Worm (Caenorhabditis elegans) whole organism, L3 larva: ENCODE measurements around the gene F55B12.10.
A peak's percentile ranks its signal among the peaks of the same experiment; 100 is the strongest.

ENCODE experiments used
- R02D3.7 ChIP-seq: fragments of 150-350 bp; optimal IDR thresholded peaks from 2 replicates; lab custom pipeline; 2014; ENCODE audit warnings: missing biosample characterization, missing genetic modification characterization
- ZK546.5 ChIP-seq: sonication (generic microtip); optimal IDR thresholded peaks from 2 replicates; lab custom pipeline; 2017; ENCODE audit warnings: missing biosample characterization, missing genetic modification characterization
- aly-2 ChIP-seq: fragments of 150-350 bp; optimal IDR thresholded peaks from 2 replicates; lab custom pipeline; 2014; ENCODE audit warnings: missing biosample characterization, missing genetic modification characterization
- ceh-16 ChIP-seq: sonication (generic microtip); optimal IDR thresholded peaks from 2 replicates; lab custom pipeline; 2017; ENCODE audit warnings: missing biosample characterization, missing genetic modification characterization
- ceh-28 ChIP-seq: fragments of 150-350 bp; optimal IDR thresholded peaks from 2 replicates; lab custom pipeline; 2014; ENCODE audit warnings: missing biosample characterization, missing genetic modification reagents, missing genetic modification characterization
- ceh-82 ChIP-seq: fragments of 150-350 bp; optimal IDR thresholded peaks from 2 replicates; lab custom pipeline; 2014; ENCODE audit warnings: missing biosample characterization, missing genetic modification characterization
- egl-27 ChIP-seq: sonication (generic microtip); optimal IDR thresholded peaks from 4 replicates; lab custom pipeline; 2017; ENCODE audit warnings: missing biosample characterization, missing genetic modification reagents, missing genetic modification characterization
- egl-5 ChIP-seq: fragments of 150-350 bp; optimal IDR thresholded peaks from 2 replicates; lab custom pipeline; 2017; ENCODE audit warnings: missing biosample characterization, missing genetic modification reagents, missing genetic modification characterization, inconsistent platforms
- elt-2 ChIP-seq: sonication (generic microtip); optimal IDR thresholded peaks from 2 replicates; lab custom pipeline; 2016; ENCODE audit warnings: missing genetic modification reagents, mild to moderate bottlenecking, missing genetic modification characterization, missing compliant biosample characterization
- elt-3 ChIP-seq, 3 experiments: fragments of 150-350 bp in 1 of 3; sonication (generic microtip) in 2 of 3; optimal IDR thresholded peaks; 2 replicates in 2 of 3; 4 replicates in 1 of 3; lab custom pipeline; 2014 to 2017; ENCODE audit warnings: missing biosample characterization in 3 of 3, missing genetic modification characterization in 3 of 3
- eor-1 ChIP-seq, 2 experiments: fragments of 150-350 bp; optimal IDR thresholded peaks; 2 replicates each; lab custom pipeline; 2014 to 2018; ENCODE audit warnings: missing biosample characterization in 2 of 2, missing genetic modification characterization in 2 of 2
- fkh-10 ChIP-seq: sonication (generic microtip); optimal IDR thresholded peaks from 2 replicates; lab custom pipeline; 2017; ENCODE audit warnings: missing biosample characterization, missing genetic modification reagents, missing genetic modification characterization
- fkh-2 ChIP-seq: fragments of 150-350 bp; optimal IDR thresholded peaks from 2 replicates; lab custom pipeline; 2014; ENCODE audit warnings: missing biosample characterization, missing genetic modification reagents, missing genetic modification characterization
- hmg-11 ChIP-seq: sonication (generic microtip); optimal IDR thresholded peaks from 2 replicates; lab custom pipeline; 2016; ENCODE audit warnings: missing genetic modification characterization, missing compliant biosample characterization
- jun-1 ChIP-seq: fragments of 150-350 bp; optimal IDR thresholded peaks from 2 replicates; lab custom pipeline; 2014; ENCODE audit warnings: missing biosample characterization, missing genetic modification reagents, missing genetic modification characterization
- lin-15B ChIP-seq: fragments of 150-350 bp; optimal IDR thresholded peaks from 2 replicates; lab custom pipeline; 2014; ENCODE audit warnings: missing biosample characterization, missing genetic modification characterization
- lsy-12 ChIP-seq: sonication (generic microtip); optimal IDR thresholded peaks from 2 replicates; lab custom pipeline; 2016; ENCODE audit warnings: mild to moderate bottlenecking, missing genetic modification characterization, missing compliant biosample characterization
- mdl-1 ChIP-seq: fragments of 150-350 bp; optimal IDR thresholded peaks from 2 replicates; lab custom pipeline; 2014; ENCODE audit warnings: missing biosample characterization, missing genetic modification characterization
- mml-1 ChIP-seq: fragments of 150-350 bp; sonication (generic microtip); optimal IDR thresholded peaks from 3 replicates; lab custom pipeline; 2014; ENCODE audit warnings: missing biosample characterization, missing genetic modification characterization
- nfya-1 ChIP-seq: sonication (generic microtip); optimal IDR thresholded peaks from 2 replicates; lab custom pipeline; 2017; ENCODE audit warnings: missing genetic modification characterization, mild to moderate bottlenecking, missing compliant biosample characterization, antibody characterized with exemption, moderate library complexity; ENCODE audit not compliant: insufficient read depth
- nhr-11 ChIP-seq: fragments of 150-350 bp; optimal IDR thresholded peaks from 2 replicates; lab custom pipeline; 2014; ENCODE audit warnings: missing biosample characterization, missing genetic modification characterization
- nhr-12 ChIP-seq: fragments of 150-350 bp; optimal IDR thresholded peaks from 2 replicates; lab custom pipeline; 2014; ENCODE audit warnings: missing biosample characterization, missing genetic modification characterization
- nhr-23 ChIP-seq: fragments of 150-350 bp; optimal IDR thresholded peaks from 2 replicates; lab custom pipeline; 2014; ENCODE audit warnings: missing biosample characterization, missing genetic modification reagents, missing genetic modification characterization
- nhr-237 ChIP-seq: fragments of 150-350 bp; optimal IDR thresholded peaks from 2 replicates; lab custom pipeline; 2014; ENCODE audit warnings: missing biosample characterization, missing genetic modification characterization
- nhr-25 ChIP-seq: sonication (generic microtip); optimal IDR thresholded peaks from 2 replicates; lab custom pipeline; 2017; ENCODE audit warnings: missing biosample characterization, missing genetic modification characterization
- nhr-43 ChIP-seq: sonication (generic microtip); optimal IDR thresholded peaks from 2 replicates; lab custom pipeline; 2016; ENCODE audit warnings: mild to moderate bottlenecking, missing genetic modification characterization, missing compliant biosample characterization; ENCODE audit not compliant: poor library complexity, severe bottlenecking
- pha-4 ChIP-seq: fragments of 150-350 bp; optimal IDR thresholded peaks from 2 replicates; lab custom pipeline; 2014; ENCODE audit warnings: missing biosample characterization, missing genetic modification reagents, missing genetic modification characterization
- pqm-1 ChIP-seq: fragments of 150-350 bp; optimal IDR thresholded peaks from 2 replicates; lab custom pipeline; 2017; ENCODE audit warnings: missing biosample characterization, missing genetic modification characterization, inconsistent platforms
- sea-2 ChIP-seq: fragments of 150-350 bp; sonication (generic microtip); optimal IDR thresholded peaks from 4 replicates; lab custom pipeline; 2014; ENCODE audit warnings: missing biosample characterization, missing genetic modification reagents, missing genetic modification characterization
- skn-1 ChIP-seq: fragments of 150-350 bp; optimal IDR thresholded peaks from 2 replicates; lab custom pipeline; 2014; ENCODE audit warnings: missing biosample characterization, missing genetic modification characterization
- snpc-4 ChIP-seq: fragments of 150-350 bp; optimal IDR thresholded peaks from 2 replicates; lab custom pipeline; 2014; ENCODE audit warnings: missing biosample characterization, missing genetic modification characterization
- unc-62 ChIP-seq: fragments of 150-350 bp; sonication (generic microtip); optimal IDR thresholded peaks from 4 replicates; lab custom pipeline; 2014; ENCODE audit warnings: missing biosample characterization, missing genetic modification reagents, missing genetic modification characterization
- zag-1 ChIP-seq: fragments of 150-350 bp; optimal IDR thresholded peaks from 2 replicates; lab custom pipeline; 2014; ENCODE audit warnings: missing biosample characterization, missing genetic modification characterization
- ztf-11 ChIP-seq: fragments of 150-350 bp; optimal IDR thresholded peaks from 2 replicates; lab custom pipeline; 2014; ENCODE audit warnings: missing biosample characterization, missing genetic modification characterization
- ztf-4 ChIP-seq: fragments of 150-350 bp; optimal IDR thresholded peaks from 2 replicates; lab custom pipeline; 2014; ENCODE audit warnings: missing biosample characterization, missing genetic modification characterization

Gene F55B12.10

ce11 chrV:13878226-13878625 lies 38.7 kb downstream of the F55B12.10 start:
- TF ChIP-seq pqm-1 (peak; percentile 93), egl-5 (tag; lab: Kevin White, UChicago) (no peak), elt-2 (tag; lab: Kevin White, UChicago) (peak; percentile 86), lin-15B (peak; percentile 14), nhr-237 (tag; lab: Kevin White, UChicago) (no peak), pha-4 (tag; lab: Kevin White, UChicago) (no peak), jun-1 (peak; percentile 11), mml-1 (tag; lab: Kevin White, UChicago) (no peak), nfya-1 (tag; lab: Kevin White, UChicago) (no peak)
- TF ChIP-seq, all 47 proteins: peak for 4

ce11 chrV:13879241-13879640 lies 39.7 kb downstream of the F55B12.10 start, which contains the start of gene lbp-7:
Gene lbp-7, plus strand, starts transcription at chrV:13879552.
- no peak for TF ChIP-seq fkh-2 (tag; lab: Kevin White, UChicago)
- TF ChIP-seq elt-3 (tag; optimal IDR thresholded peaks at IDR 0.05; lab: Kevin White, UChicago): no peak
- no peak for TF ChIP-seq ZK546.5 (tag; lab: Kevin White, UChicago)
- no peak for TF ChIP-seq ztf-11 (tag; lab: Kevin White, UChicago)
- TF ChIP-seq ceh-28 (tag; lab: Kevin White, UChicago): no peak
- TF ChIP-seq sea-2 (GFP tag; lab: Kevin White, UChicago): no peak
- no peak for TF ChIP-seq lin-15B
- peak; percentile 94 for TF ChIP-seq pqm-1
- TF ChIP-seq snpc-4: no peak
- no peak for TF ChIP-seq egl-5 (tag; lab: Kevin White, UChicago)
- no peak for TF ChIP-seq eor-1 (tag; optimal IDR thresholded peaks at IDR 0.05; lab: Kevin White, UChicago)
- TF ChIP-seq jun-1: peak; percentile 23
- TF ChIP-seq mdl-1 (tag; lab: Kevin White, UChicago): no peak
- TF ChIP-seq elt-2 (tag; lab: Kevin White, UChicago): peak; percentile 93
- no peak for TF ChIP-seq nhr-237 (tag; lab: Kevin White, UChicago)
- TF ChIP-seq fkh-10 (GFP tag; lab: Kevin White, UChicago): no peak
- no peak for TF ChIP-seq lsy-12 (tag; lab: Kevin White, UChicago)
- TF ChIP-seq ceh-16 (tag; lab: Kevin White, UChicago): no peak
- TF ChIP-seq pha-4 (tag; lab: Kevin White, UChicago): peak; percentile 41
- no peak for TF ChIP-seq hmg-11 (tag; lab: Kevin White, UChicago)
- no peak for TF ChIP-seq zag-1 (tag; lab: Kevin White, UChicago)
- no peak for TF ChIP-seq mml-1 (tag; lab: Kevin White, UChicago)
- no peak for TF ChIP-seq unc-62 (GFP tag; lab: Kevin White, UChicago)
- TF ChIP-seq nfya-1 (tag; lab: Kevin White, UChicago): no peak
- no peak for TF ChIP-seq nhr-12 (tag; lab: Kevin White, UChicago)
- TF ChIP-seq skn-1: no peak
- no peak for TF ChIP-seq ztf-4 (tag; lab: Kevin White, UChicago)
- no peak for TF ChIP-seq nhr-23 (tag; lab: Kevin White, UChicago)

- no peak for TF ChIP-seq aly-2 (tag; lab: Kevin White, UChicago)
- TF ChIP-seq nhr-23 (tag; lab: Kevin White, UChicago): no peak
- no peak for TF ChIP-seq ztf-11 (tag; lab: Kevin White, UChicago)
- peak; percentile 30 for TF ChIP-seq nhr-43 (tag; lab: Kevin White, UChicago)
- TF ChIP-seq ceh-82 (tag; lab: Kevin White, UChicago): no peak
- TF ChIP-seq lin-15B: peak; percentile 63
- no peak for TF ChIP-seq nhr-12 (tag; lab: Kevin White, UChicago)
- no peak for TF ChIP-seq R02D3.7 (tag; lab: Kevin White, UChicago)
- TF ChIP-seq pha-4 (tag; lab: Kevin White, UChicago): peak; percentile 56
- no peak for TF ChIP-seq egl-27 (tag; lab: Kevin White, UChicago)
- peak; percentile 19 for TF ChIP-seq nhr-25
- peak; percentile 28 for TF ChIP-seq snpc-4
- TF ChIP-seq nfya-1 (tag; lab: Kevin White, UChicago): peak; percentile 20
- TF ChIP-seq nhr-11: no peak
- TF ChIP-seq jun-1: no peak
- no peak for TF ChIP-seq ceh-16 (tag; lab: Kevin White, UChicago)
- TF ChIP-seq mdl-1 (tag; lab: Kevin White, UChicago): no peak
- TF ChIP-seq elt-2 (tag; lab: Kevin White, UChicago): no peak
- no peak for TF ChIP-seq hmg-11 (tag; lab: Kevin White, UChicago)
These were observed 40.6 kb downstream of the F55B12.10 start for ce11 chrV:13880163-13880562.
